Worm (Caenorhabditis elegans) whole organism, L4/young adult: ENCODE results near the gene aly-1.

ENCODE experiments used
- W03F9.2 ChIP-seq: fragments of 150-350 bp; optimal IDR thresholded peaks from 2 replicates; lab custom pipeline; 2014; ENCODE audit warnings: missing biosample characterization, missing genetic modification characterization
- dao-5 ChIP-seq: sonication (generic microtip); optimal IDR thresholded peaks from 2 replicates; lab custom pipeline; 2016; ENCODE audit warnings: missing genotype, missing genetic modification characterization, moderate library complexity, missing compliant biosample characterization
- him-1 ChIP-seq: sonication (generic microtip); optimal IDR thresholded peaks from 2 replicates; lab custom pipeline; 2016; ENCODE audit warnings: missing genotype, missing genetic modification reagents, missing genetic modification characterization, missing compliant biosample characterization

Gene aly-1

DNA sequence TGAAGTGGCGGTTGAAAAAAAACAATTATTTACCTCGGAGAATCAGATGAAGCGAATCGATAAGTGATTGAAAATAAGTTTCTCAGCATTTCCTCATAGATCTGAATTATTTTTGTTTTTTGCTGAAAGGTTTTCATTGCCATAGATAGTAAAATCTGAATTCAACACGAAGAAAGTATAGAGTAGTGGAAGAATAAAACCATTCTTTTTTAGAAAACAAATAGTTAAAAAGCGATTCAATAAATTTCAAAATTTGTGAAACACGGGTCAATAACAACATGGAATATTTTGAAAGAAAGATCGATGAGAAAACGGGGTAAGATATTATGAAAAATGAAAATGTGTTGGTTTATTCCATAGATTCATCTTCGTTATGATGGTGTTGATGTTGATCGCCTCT, 14.4 kb upstream of the aly-1 start, which contains the start of gene mrpl-42:
Gene mrpl-42 (minus strand): TSS at position 101 of the 400 bp plus-strand sequence.
- TF ChIP-seq dao-5 (tag; lab: Kevin White, UChicago): no peak
- no peak for TF ChIP-seq him-1
- TF ChIP-seq W03F9.2 (tag; lab: Kevin White, UChicago): no peak

DNA sequence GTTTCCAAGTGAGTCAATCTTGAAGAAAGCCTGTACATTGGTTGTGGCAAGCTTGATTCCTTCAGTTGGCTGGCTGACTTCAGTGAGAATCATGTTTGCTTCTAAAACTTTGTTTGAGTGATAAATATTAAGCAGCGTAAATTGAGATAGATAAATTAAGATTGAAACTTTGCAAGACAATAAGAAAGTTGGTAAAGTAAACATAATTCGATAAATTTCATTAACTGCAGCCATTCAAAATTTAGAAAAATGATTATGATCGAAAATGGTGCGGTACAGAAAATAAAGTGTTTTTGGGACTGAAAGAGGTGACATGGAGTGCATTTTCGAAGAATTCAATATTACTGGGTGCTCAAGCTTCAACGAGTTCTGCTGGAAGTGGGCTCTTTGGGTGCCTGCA, 13.2 kb upstream of the aly-1 start, which contains the start of gene icln-1:
Gene icln-1 (minus strand): TSS at position 101 of the 400 bp plus-strand sequence.
- TF ChIP-seq dao-5 (tag; lab: Kevin White, UChicago) (no peak), W03F9.2 (tag; lab: Kevin White, UChicago) (no peak), him-1 (no peak)

- no peak for TF ChIP-seq dao-5 (tag; lab: Kevin White, UChicago)
- peak; percentile 52 for TF ChIP-seq W03F9.2 (tag; lab: Kevin White, UChicago)
Observed at ce11 chrIV:9096160-9096879, 12.4 kb upstream of the aly-1 start, which contains the start of the genes znf-706 and cpna-3. znf-706 (minus strand) TSS chrIV:9096231. cpna-3 (plus strand) TSS chrIV:9096842.

ce11 chrIV:9098942-9099341, 9.8 kb upstream of the aly-1 start, which contains the start of gene gldi-10:
gldi-10 (plus strand) TSS chrIV:9099242.
- TF ChIP-seq W03F9.2 (tag; lab: Kevin White, UChicago): no peak
- no peak for TF ChIP-seq dao-5 (tag; lab: Kevin White, UChicago)
- TF ChIP-seq him-1: no peak

ce11 chrIV:9100835-9101234, 7.9 kb upstream of the aly-1 start:
- TF ChIP-seq him-1 (no peak), W03F9.2 (tag; lab: Kevin White, UChicago) (no peak), dao-5 (tag; lab: Kevin White, UChicago) (no peak)

DNA sequence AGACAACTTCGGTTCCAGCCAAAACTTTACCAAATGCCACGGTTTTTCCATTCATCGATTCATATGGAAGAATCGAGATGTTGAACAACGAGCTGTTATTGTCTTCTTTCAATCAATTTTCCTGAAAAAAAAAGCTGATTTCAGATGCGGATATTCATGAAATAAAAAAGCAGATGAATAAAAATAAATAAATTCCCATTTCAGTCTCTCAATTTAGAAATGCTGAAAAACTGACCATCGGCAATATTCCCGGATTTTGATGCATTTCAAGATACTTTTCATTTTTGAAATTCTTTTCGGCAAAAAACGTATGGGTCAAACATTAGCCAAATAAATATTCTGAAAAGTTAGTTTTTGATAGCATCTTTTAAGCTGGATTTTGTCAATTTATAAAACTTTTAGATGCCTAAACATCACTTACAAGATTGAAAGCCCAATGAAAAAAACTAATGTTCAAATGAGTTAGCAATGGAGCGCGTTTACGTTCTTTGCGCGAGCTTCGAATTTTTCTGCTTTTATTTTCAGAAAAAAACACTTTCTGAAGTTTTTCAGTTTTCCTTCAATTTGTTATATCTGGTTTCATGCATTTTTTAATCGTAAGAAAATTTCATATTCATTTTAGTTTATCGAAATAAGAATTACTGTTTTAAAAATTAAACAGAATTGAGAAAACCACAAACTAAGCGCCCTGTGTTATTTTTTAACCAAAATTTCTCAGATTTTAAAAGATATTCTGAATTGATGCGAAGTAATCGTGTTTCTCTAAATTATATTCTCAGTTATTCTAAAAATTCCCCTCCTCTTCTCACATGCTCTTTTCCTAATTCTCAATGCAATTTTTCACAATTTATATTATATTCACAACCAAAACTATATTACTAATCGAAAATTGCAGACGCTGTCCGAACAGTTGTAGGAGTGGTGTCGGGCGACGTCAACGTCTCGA, 4.4 kb upstream of the aly-1 start, which contains the start of the genes C01F6.14 and fem-3:
Gene C01F6.14 (minus strand): TSS at position 51 of the 946 bp plus-strand sequence.
Gene fem-3 (plus strand): TSS at position 896 of the 946 bp plus-strand sequence.
- TF ChIP-seq W03F9.2 (tag; lab: Kevin White, UChicago) (no peak), dao-5 (tag; lab: Kevin White, UChicago) (no peak), him-1 (no peak)

ce11 chrIV:9107464-9107863, 1.3 kb upstream of the aly-1 start:
- TF ChIP-seq him-1 (no peak), dao-5 (tag; lab: Kevin White, UChicago) (no peak), W03F9.2 (tag; lab: Kevin White, UChicago) (no peak)

DNA sequence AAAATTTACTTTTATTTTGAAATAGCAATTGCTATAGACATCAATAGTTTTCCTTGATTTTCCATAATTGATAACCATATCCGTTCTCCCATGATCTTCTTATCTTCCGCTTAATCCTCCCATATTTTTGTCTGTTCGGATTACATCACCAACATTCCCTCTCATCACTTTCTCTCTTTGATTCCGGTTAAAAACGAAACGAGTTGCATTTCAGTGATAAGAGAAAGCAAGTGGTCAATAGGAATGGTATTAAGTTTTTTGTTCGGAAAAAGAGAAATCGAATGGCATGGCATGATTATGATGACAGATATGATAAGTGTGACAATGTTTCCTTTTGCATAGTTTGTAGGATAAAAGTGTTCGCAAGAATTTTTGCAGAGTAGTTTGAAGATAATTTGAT, 3.3 kb downstream of the aly-1 start:
- TF ChIP-seq W03F9.2 (tag; lab: Kevin White, UChicago) (no peak), him-1 (no peak), dao-5 (tag; lab: Kevin White, UChicago) (no peak)

DNA sequence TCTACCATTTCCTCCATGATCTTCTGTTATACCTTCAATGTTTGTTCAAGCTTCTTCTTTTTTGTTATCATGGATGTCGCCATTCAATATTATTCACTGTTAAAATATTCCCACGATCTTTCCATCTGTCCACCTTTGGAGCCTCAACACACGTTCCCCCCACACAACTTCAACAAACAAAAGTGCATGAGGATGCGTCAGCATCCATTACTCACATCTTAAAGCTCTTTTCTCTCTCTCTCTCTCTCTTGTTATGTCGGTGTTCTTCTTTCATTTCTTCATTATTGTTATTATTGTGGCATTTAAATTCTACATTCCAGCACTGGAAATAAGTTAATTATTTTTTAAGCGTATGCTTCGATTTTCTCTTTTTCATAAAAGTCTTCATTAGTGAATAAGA, 5.3 kb downstream of the aly-1 start:
- TF ChIP-seq dao-5 (tag; lab: Kevin White, UChicago) (no peak), W03F9.2 (tag; lab: Kevin White, UChicago) (no peak), him-1 (no peak)

- TF ChIP-seq W03F9.2 (tag; lab: Kevin White, UChicago) (no peak), him-1 (no peak), dao-5 (tag; lab: Kevin White, UChicago) (no peak)
Observed at ce11 chrIV:9116452-9116851, 7.7 kb downstream of the aly-1 start.

ce11 chrIV:9117700-9118099, 9.0 kb downstream of the aly-1 start:
- no peak for TF ChIP-seq him-1

DNA sequence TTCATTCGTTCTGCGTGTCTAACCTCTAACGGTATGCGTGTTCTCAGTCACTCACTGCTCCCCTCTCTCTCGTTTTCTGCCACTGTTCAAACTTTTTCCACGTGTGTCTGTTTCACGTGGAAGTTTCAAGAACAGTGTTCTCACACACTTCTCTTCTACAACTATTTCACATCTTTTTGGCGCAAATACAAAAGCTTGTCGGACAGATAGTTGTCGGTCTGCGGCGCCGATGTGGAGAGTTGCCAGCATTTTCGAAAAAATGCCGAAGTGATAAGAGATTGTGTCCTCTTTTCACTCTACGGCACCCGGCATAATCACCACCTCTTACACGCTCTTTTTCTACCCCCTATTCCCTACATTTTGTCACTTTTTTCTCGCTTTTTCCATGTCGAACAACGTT, 9.6 kb downstream of the aly-1 start:
- TF ChIP-seq W03F9.2 (tag; lab: Kevin White, UChicago): no peak
- no peak for TF ChIP-seq him-1
- no peak for TF ChIP-seq dao-5 (tag; lab: Kevin White, UChicago)

- TF ChIP-seq him-1 (no peak), dao-5 (tag; lab: Kevin White, UChicago) (no peak), W03F9.2 (tag; lab: Kevin White, UChicago) (no peak)
Observed at ce11 chrIV:9118792-9119191, 10.1 kb downstream of the aly-1 start, which contains the start of gene nrfl-1. nrfl-1 (plus strand) TSS chrIV:9119092.

- TF ChIP-seq him-1 (no peak), W03F9.2 (tag; lab: Kevin White, UChicago) (no peak), dao-5 (tag; lab: Kevin White, UChicago) (no peak)
Observed at ce11 chrIV:9120220-9120619, 11.5 kb downstream of the aly-1 start.
